Worm (Caenorhabditis elegans) whole organism, early embryonic: ENCODE data around the gene K05F1.1.

ENCODE experiments used
- B0310.2 ChIP-seq: sonication (generic microtip); optimal IDR thresholded peaks from 2 replicates; lab custom pipeline; 2016; ENCODE audit warnings: mild to moderate bottlenecking, missing genetic modification characterization, missing compliant biosample characterization
- aly-1 ChIP-seq: sonication (generic microtip); optimal IDR thresholded peaks from 2 replicates; lab custom pipeline; 2016; ENCODE audit warnings: missing genetic modification characterization, missing compliant biosample characterization
- ama-1 ChIP-seq: fragments of 150-350 bp; optimal IDR thresholded peaks from 2 replicates; lab custom pipeline; 2014
- ceh-13 ChIP-seq: fragments of 200-800 bp; sonication (Bioruptor generic); optimal IDR thresholded peaks from 2 replicates; lab custom pipeline; 2018; ENCODE audit warnings: mild to moderate bottlenecking, missing genetic modification characterization, missing compliant biosample characterization
- ets-7 ChIP-seq: sonication (generic microtip); optimal IDR thresholded peaks from 2 replicates; lab custom pipeline; 2016; ENCODE audit warnings: missing genotype, missing genetic modification characterization, missing compliant biosample characterization
- flt-1 ChIP-seq: fragments of 200-800 bp; sonication (Bioruptor generic); IDR thresholded peaks from 2 replicates; pipeline ENCODE4 v1.3.6; 2022; ENCODE audit warnings: missing genetic modification characterization, missing compliant biosample characterization
- hmbx-1 ChIP-seq: sonication (generic microtip); optimal IDR thresholded peaks from 2 replicates; lab custom pipeline; 2016; ENCODE audit warnings: mild to moderate bottlenecking, missing genetic modification characterization, missing compliant biosample characterization
- hnd-1 ChIP-seq: sonication (generic microtip); optimal IDR thresholded peaks from 2 replicates; lab custom pipeline; 2016; ENCODE audit warnings: missing genetic modification characterization, missing compliant biosample characterization
- scrt-1 ChIP-seq: fragments of 200-800 bp; sonication (Bioruptor generic); IDR thresholded peaks from 2 replicates; pipeline ENCODE4 v1.3.6; 2022; ENCODE audit warnings: missing genetic modification characterization, missing compliant biosample characterization
- sea-1 ChIP-seq: fragments of 200-800 bp; sonication (Bioruptor generic); conservative IDR thresholded peaks from 2 replicates; pipeline ENCODE4 v1.3.6; 2022; ENCODE audit warnings: missing genetic modification characterization, missing compliant biosample characterization
- tbx-11 ChIP-seq: fragments of 200-800 bp; sonication (Bioruptor generic); IDR thresholded peaks from 2 replicates; pipeline ENCODE4 v1.3.6; 2022; ENCODE audit warnings: missing genetic modification characterization, missing compliant biosample characterization

DNA sequence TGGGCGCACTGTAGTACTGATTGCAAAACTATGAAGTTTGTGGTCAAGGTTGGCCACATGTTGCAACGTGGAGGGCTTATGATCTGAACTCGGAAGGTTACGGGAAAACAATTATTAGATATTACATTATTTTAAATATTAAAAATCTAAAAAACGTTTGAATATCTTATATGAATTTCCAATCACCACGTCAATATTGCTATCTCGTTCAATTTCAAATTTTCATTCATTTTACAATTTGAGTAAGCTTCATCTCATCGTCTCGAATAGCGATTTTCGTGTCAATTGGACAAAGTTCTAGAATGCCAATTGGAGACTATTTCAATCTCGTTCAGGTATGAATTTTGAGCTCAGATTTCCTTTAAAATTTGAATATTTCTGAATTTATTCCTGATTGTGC, 15.2 kb downstream of the K05F1.1 start, which contains the start of gene ZK1248.20:
- TF ChIP-seq ets-7 (tag; lab: Kevin White, UChicago) (no peak), B0310.2 (no peak), tbx-11 (GFP tag; lab: Robert Waterston, UW) (no peak), ama-1 (lab: Kevin White, UChicago) (no peak), scrt-1 (GFP tag; lab: Robert Waterston, UW) (no peak), aly-1 (no peak), hnd-1 (no peak), sea-1 (GFP tag; lab: Robert Waterston, UW) (no peak), hmbx-1 (tag; lab: Kevin White, UChicago) (no peak), flt-1 (GFP tag; lab: Robert Waterston, UW) (no peak), ceh-13 (GFP tag; lab: Kevin White, UChicago) (no peak)
